Worm (Caenorhabditis elegans) whole organism, early embryonic: ENCODE measurements around the gene mdf-1.

ENCODE experiments used
- ama-1 ChIP-seq: fragments of 150-350 bp; optimal IDR thresholded peaks from 2 replicates; lab custom pipeline; 2014
- ceh-36 ChIP-seq: sonication (generic microtip); optimal IDR thresholded peaks from 2 replicates; lab custom pipeline; 2016; ENCODE audit warnings: missing genetic modification characterization, inconsistent platforms, missing compliant biosample characterization
- flt-1 ChIP-seq: fragments of 200-800 bp; sonication (Bioruptor generic); IDR thresholded peaks from 2 replicates; pipeline ENCODE4 v1.3.6; 2022; ENCODE audit warnings: missing genetic modification characterization, missing compliant biosample characterization
- hmg-4 ChIP-seq: fragments of 200-800 bp; sonication (Bioruptor generic); optimal IDR thresholded peaks from 2 replicates; lab custom pipeline; 2018; ENCODE audit warnings: mild to moderate bottlenecking, missing genetic modification characterization, missing compliant biosample characterization
- scrt-1 ChIP-seq: fragments of 200-800 bp; sonication (Bioruptor generic); IDR thresholded peaks from 2 replicates; pipeline ENCODE4 v1.3.6; 2022; ENCODE audit warnings: missing genetic modification characterization, missing compliant biosample characterization
- sea-1 ChIP-seq: fragments of 200-800 bp; sonication (Bioruptor generic); conservative IDR thresholded peaks from 2 replicates; pipeline ENCODE4 v1.3.6; 2022; ENCODE audit warnings: missing genetic modification characterization, missing compliant biosample characterization

DNA sequence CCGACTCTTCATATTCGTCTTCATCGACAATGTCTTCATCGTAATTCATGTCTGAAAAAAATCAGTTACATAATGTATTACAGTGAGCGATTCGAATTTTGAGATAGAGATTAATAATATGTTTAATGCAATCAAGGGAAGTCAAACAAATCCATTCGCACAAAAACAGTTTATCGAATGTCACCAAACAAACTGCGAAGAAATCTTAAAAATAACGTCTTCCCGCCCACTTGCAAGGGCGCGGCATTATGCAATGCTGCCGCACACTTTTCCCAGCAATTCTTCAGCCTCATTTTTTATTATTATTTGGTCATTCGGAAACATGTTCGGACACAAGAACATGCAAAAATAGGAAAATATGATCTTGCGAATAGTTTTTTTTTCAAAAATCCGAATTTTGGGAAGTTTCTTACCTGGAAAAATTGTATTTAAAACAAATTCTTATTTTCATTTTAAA lies at the start of gene mdf-1:
- TF ChIP-seq flt-1 (GFP tag; lab: Robert Waterston, UW) (peak; percentile 39; the same call in 1 of the 2 replicates), ama-1 (lab: Kevin White, UChicago) (no peak), scrt-1 (GFP tag; lab: Robert Waterston, UW) (no peak), ceh-36 (tag; lab: Kevin White, UChicago) (no peak), sea-1 (no peak), hmg-4 (GFP tag; lab: Kevin White, UChicago) (no peak)
